Fruit fly (Drosophila melanogaster) whole organism, embryonic: ENCODE results near the gene CG17906.
A peak's percentile ranks its signal among the peaks of the same experiment; 100 is the strongest.

ENCODE experiments used
- Bteb2 ChIP-seq: fragments of 200-800 bp; sonication (Bioruptor generic); optimal IDR thresholded peaks from 2 replicates; lab custom pipeline; 2016; ENCODE audit warnings: missing biosample characterization, missing genetic modification characterization
- CG10565 ChIP-seq: fragments of 200-800 bp; sonication (Bioruptor generic); optimal IDR thresholded peaks from 3 replicates; lab custom pipeline; 2016; ENCODE audit warnings: missing biosample characterization, mild to moderate bottlenecking, missing genetic modification characterization
- CG12744 ChIP-seq: fragments of 200-800 bp; sonication (Bioruptor generic); optimal IDR thresholded peaks from 2 replicates; lab custom pipeline; 2016; ENCODE audit warnings: missing biosample characterization, missing genetic modification characterization
- CG13424 ChIP-seq: fragments of 200-800 bp; sonication (Bioruptor generic); optimal IDR thresholded peaks from 2 replicates; lab custom pipeline; 2019; ENCODE audit warnings: missing biosample characterization, mild to moderate bottlenecking, missing genetic modification characterization, moderate library complexity
- CG14441 ChIP-seq: fragments of 200-800 bp; sonication (Bioruptor generic); IDR thresholded peaks from 2 replicates; pipeline ENCODE4 v1.3.6; 2022; ENCODE audit warnings: missing biosample characterization, missing genetic modification characterization
- CG16813 ChIP-seq: fragments of 200-800 bp; sonication (Bioruptor generic); IDR thresholded peaks from 3 replicates; pipeline ENCODE4 v1.3.6; 2022; ENCODE audit warnings: missing biosample characterization, missing genetic modification characterization; ENCODE audit not compliant: partially characterized antibody
- CG16863 ChIP-seq: fragments of 200-800 bp; sonication (Bioruptor generic); optimal IDR thresholded peaks from 3 replicates; lab custom pipeline; 2016; ENCODE audit warnings: missing biosample characterization, missing genetic modification characterization
- CG17802 ChIP-seq: fragments of 200-800 bp; sonication (Bioruptor generic); optimal IDR thresholded peaks from 2 replicates; lab custom pipeline; 2018; ENCODE audit warnings: missing biosample characterization, mild to moderate bottlenecking, missing genetic modification characterization, moderate library complexity
- CG1832 ChIP-seq: fragments of 200-800 bp; sonication (Bioruptor generic); optimal IDR thresholded peaks from 2 replicates; lab custom pipeline; 2017; ENCODE audit warnings: missing biosample characterization, mild to moderate bottlenecking, missing genetic modification characterization, inconsistent platforms
- CG18599 ChIP-seq: fragments of 200-800 bp; sonication (Bioruptor generic); optimal IDR thresholded peaks from 3 replicates; lab custom pipeline; 2017; ENCODE audit warnings: missing biosample characterization, missing genetic modification characterization, mild to moderate bottlenecking, moderate library complexity, missing genetic modification reagents
- CG2120 ChIP-seq: fragments of 200-800 bp; sonication (Bioruptor generic); optimal IDR thresholded peaks from 3 replicates; lab custom pipeline; 2016; ENCODE audit warnings: missing biosample characterization, missing genetic modification characterization
- CG30020 ChIP-seq: fragments of 200-800 bp; optimal IDR thresholded peaks from 2 replicates; lab custom pipeline; 2019; ENCODE audit warnings: missing biosample characterization, mild to moderate bottlenecking, missing genetic modification characterization, moderate library complexity
- CG32532 ChIP-seq: fragments of 200-800 bp; sonication (Bioruptor generic); IDR thresholded peaks from 2 replicates; pipeline ENCODE4 v1.3.6; 2022; ENCODE audit warnings: missing biosample characterization, missing genetic modification characterization
- CG3281 ChIP-seq: fragments of 200-800 bp; sonication (Bioruptor generic); optimal IDR thresholded peaks from 3 replicates; lab custom pipeline; 2017; ENCODE audit warnings: missing biosample characterization, mild to moderate bottlenecking, missing genetic modification characterization
- CG3407 ChIP-seq: fragments of 200-800 bp; sonication (Bioruptor generic); optimal IDR thresholded peaks from 2 replicates; lab custom pipeline; 2018; ENCODE audit warnings: missing biosample characterization, mild to moderate bottlenecking, missing genetic modification characterization
- CG3726 ChIP-seq: fragments of 200-800 bp; sonication (Bioruptor generic); IDR thresholded peaks from 3 replicates; pipeline ENCODE4, ENCODE4 v1.3.6; 2022; ENCODE audit warnings: missing biosample characterization, missing genetic modification characterization
- CG43689 ChIP-seq: fragments of 200-800 bp; sonication (Bioruptor generic); IDR thresholded peaks from 2 replicates; pipeline ENCODE4 v1.3.6; 2022; ENCODE audit warnings: missing biosample characterization, missing genetic modification characterization
- CG4730 ChIP-seq: fragments of 200-800 bp; sonication (Bioruptor generic); IDR thresholded peaks from 2 replicates; pipeline ENCODE4 v1.3.6; 2022; ENCODE audit warnings: missing biosample characterization, missing genetic modification characterization
- CG4854 ChIP-seq: fragments of 200-800 bp; sonication (Bioruptor generic); optimal IDR thresholded peaks from 2 replicates; lab custom pipeline; 2016; ENCODE audit warnings: missing biosample characterization, missing genetic modification characterization, inconsistent platforms
- CG7372 ChIP-seq: fragments of 200-800 bp; sonication (Bioruptor generic); IDR thresholded peaks from 2 replicates; pipeline ENCODE4 v1.3.6; 2022; ENCODE audit warnings: missing biosample characterization, missing genetic modification characterization
- CG9609 ChIP-seq: fragments of 200-800 bp; sonication (Bioruptor generic); optimal IDR thresholded peaks from 3 replicates; lab custom pipeline; 2016; ENCODE audit warnings: missing biosample characterization, missing genetic modification characterization
- CTCF ChIP-seq: fragments of 200-800 bp; sonication (Bioruptor generic); optimal IDR thresholded peaks from 2 replicates; lab custom pipeline; 2017; ENCODE audit warnings: missing biosample characterization, mild to moderate bottlenecking, missing genetic modification characterization, moderate library complexity
- Chrac-16 ChIP-seq: fragments of 200-800 bp; sonication (Bioruptor generic); optimal IDR thresholded peaks from 3 replicates; lab custom pipeline; 2016; ENCODE audit warnings: missing biosample characterization, missing genetic modification characterization
- Dfd ChIP-seq, 2 experiments: fragments of >200 bp; optimal IDR thresholded peaks; 2 replicates each; lab custom pipeline; 2017; ENCODE audit warnings: missing biosample characterization in 2 of 2, missing genetic modification characterization in 2 of 2
- Dip2 ChIP-seq: fragments of 200-800 bp; sonication (Bioruptor generic); IDR thresholded peaks from 2 replicates; pipeline ENCODE4 v1.3.6; 2022; ENCODE audit warnings: missing biosample characterization, missing genetic modification characterization
- Elba2 ChIP-seq: fragments of 200-800 bp; sonication (Bioruptor generic); optimal IDR thresholded peaks from 3 replicates; lab custom pipeline; 2016; ENCODE audit warnings: missing biosample characterization, missing genetic modification characterization
- Hmr ChIP-seq: fragments of 200-800 bp; sonication (Bioruptor generic); optimal IDR thresholded peaks from 3 replicates; lab custom pipeline; 2017; ENCODE audit warnings: mild to moderate bottlenecking, missing biosample characterization, missing genetic modification reagents, missing genetic modification characterization
- Lpt ChIP-seq: fragments of >200 bp; optimal IDR thresholded peaks from 2 replicates; lab custom pipeline; 2018; ENCODE audit warnings: missing biosample characterization, missing genetic modification characterization
- MBD-R2 ChIP-seq: fragments of 200-800 bp; sonication (Bioruptor generic); IDR thresholded peaks from 2 replicates; pipeline ENCODE4 v1.3.6; 2022; ENCODE audit warnings: missing biosample characterization, missing genetic modification characterization
- MESR4 ChIP-seq: fragments of 200-800 bp; sonication (Bioruptor generic); optimal IDR thresholded peaks from 2 replicates; lab custom pipeline; 2018; ENCODE audit warnings: missing biosample characterization, mild to moderate bottlenecking, missing genetic modification characterization, moderate library complexity
- Nf-YB ChIP-seq: fragments of 200-800 bp; sonication (Bioruptor generic); optimal IDR thresholded peaks from 3 replicates; lab custom pipeline; 2019; ENCODE audit warnings: missing biosample characterization, mild to moderate bottlenecking, missing genetic modification characterization, moderate library complexity
- Oaz ChIP-seq: fragments of 200-800 bp; sonication (Bioruptor generic); IDR thresholded peaks from 2 replicates; pipeline ENCODE4 v1.3.6; 2022; ENCODE audit warnings: missing biosample characterization, missing genetic modification characterization
- Ptx1 ChIP-seq: fragments of 200-800 bp; sonication (Bioruptor generic); IDR thresholded peaks from 2 replicates; pipeline ENCODE4 v1.3.6; 2022; ENCODE audit warnings: missing biosample characterization, missing genetic modification characterization
- Sox102F ChIP-seq: fragments of 200-800 bp; sonication (Bioruptor generic); optimal IDR thresholded peaks from 2 replicates; lab custom pipeline; 2018; ENCODE audit warnings: missing biosample characterization, mild to moderate bottlenecking, missing genetic modification characterization, moderate library complexity
- Tbp ChIP-seq: fragments of >200 bp; optimal IDR thresholded peaks from 2 replicates; lab custom pipeline; 2018; ENCODE audit warnings: missing biosample characterization, missing genetic modification characterization
- YL-1 ChIP-seq: fragments of 200-800 bp; sonication (Bioruptor generic); optimal IDR thresholded peaks from 3 replicates; lab custom pipeline; 2017; ENCODE audit warnings: missing biosample characterization, mild to moderate bottlenecking, missing genetic modification characterization
- ab ChIP-seq: fragments of 200-800 bp; sonication (Bioruptor generic); optimal IDR thresholded peaks from 2 replicates; lab custom pipeline; 2016; ENCODE audit warnings: missing biosample characterization, missing genetic modification characterization
- bbx ChIP-seq: fragments of 200-800 bp; sonication (Bioruptor generic); IDR thresholded peaks from 2 replicates; pipeline ENCODE4 v1.3.6; 2022; ENCODE audit warnings: missing biosample characterization, missing genetic modification characterization; ENCODE audit not compliant: partially characterized antibody
- bsh ChIP-seq, 2 experiments: fragments of 200-800 bp; sonication (Bioruptor generic); optimal IDR thresholded peaks; 2 replicates each; lab custom pipeline; 2017 to 2018; ENCODE audit warnings: mild to moderate bottlenecking in 2 of 2, missing biosample characterization in 2 of 2, missing genetic modification characterization in 2 of 2, moderate library complexity in 1 of 2
- dmrt99B ChIP-seq: fragments of 200-800 bp; sonication (Bioruptor generic); optimal IDR thresholded peaks from 2 replicates; lab custom pipeline; 2018; ENCODE audit warnings: missing biosample characterization, mild to moderate bottlenecking, missing genetic modification characterization, moderate library complexity
- emc ChIP-seq: fragments of 200-800 bp; sonication (Bioruptor generic); optimal IDR thresholded peaks from 2 replicates; lab custom pipeline; 2016; ENCODE audit warnings: missing biosample characterization, missing genetic modification characterization
- fru ChIP-seq: fragments of >200 bp; optimal IDR thresholded peaks from 2 replicates; lab custom pipeline; 2017
- ind ChIP-seq: fragments of 200-800 bp; sonication (Bioruptor generic); optimal IDR thresholded peaks from 3 replicates; lab custom pipeline; 2016; ENCODE audit warnings: missing biosample characterization, missing genetic modification characterization
- lmd ChIP-seq: fragments of 200-800 bp; sonication (Bioruptor generic); IDR thresholded peaks from 2 replicates; pipeline ENCODE4 v1.3.6; 2022; ENCODE audit warnings: missing biosample characterization, missing genetic modification characterization
- luna ChIP-seq: fragments of 200-800 bp; sonication (Bioruptor generic); optimal IDR thresholded peaks from 2 replicates; lab custom pipeline; 2016; ENCODE audit warnings: missing biosample characterization, missing genetic modification characterization
- otp ChIP-seq: fragments of 200-800 bp; sonication (Bioruptor generic); IDR thresholded peaks from 3 replicates; pipeline ENCODE4, ENCODE4 v1.3.6; 2022; ENCODE audit warnings: missing biosample characterization, missing genetic modification characterization
- pnt ChIP-seq: fragments of 200-800 bp; sonication (Bioruptor generic); optimal IDR thresholded peaks from 3 replicates; lab custom pipeline; 2016; ENCODE audit warnings: missing biosample characterization, missing genetic modification characterization
- stwl ChIP-seq: fragments of 200-800 bp; sonication (Bioruptor generic); optimal IDR thresholded peaks from 3 replicates; lab custom pipeline; 2018; ENCODE audit warnings: missing biosample characterization, mild to moderate bottlenecking, missing genetic modification characterization, moderate library complexity
- trh ChIP-seq: fragments of 200-800 bp; sonication (Bioruptor generic); optimal IDR thresholded peaks from 2 replicates; lab custom pipeline; 2016; ENCODE audit warnings: missing biosample characterization, missing genetic modification characterization
- vvl ChIP-seq: fragments of 200-800 bp; sonication (Bioruptor generic); IDR thresholded peaks from 2 replicates; pipeline ENCODE4 v1.3.6; 2022; ENCODE audit warnings: missing biosample characterization, missing genetic modification characterization
- zen ChIP-seq: fragments of 200-800 bp; sonication (Bioruptor generic); optimal IDR thresholded peaks from 3 replicates; lab custom pipeline; 2018; ENCODE audit warnings: missing biosample characterization, mild to moderate bottlenecking, missing genetic modification characterization, moderate library complexity
- zfh2 ChIP-seq: fragments of 200-800 bp; sonication (Bioruptor generic); optimal IDR thresholded peaks from 2 replicates; lab custom pipeline; 2016; ENCODE audit warnings: missing biosample characterization, missing genetic modification characterization

CG17906 gene

dm6 chr2L:8997285-8997684, 3.1 kb downstream of the CG17906 start, which contains the start of the genes alien and CG18661 (continued):
- TF ChIP-seq emc (GFP tag; lab: Kevin White, UChicago) (peak; percentile 49), Dfd (GFP tag; optimal IDR thresholded peaks at IDR 0.05; lab: Kevin White, UChicago) (no peak), Nf-YB (GFP tag; lab: Kevin White, UChicago) (peak; percentile 12), CG9609 (GFP tag; lab: Kevin White, UChicago) (peak; percentile 77), CG30020 (peak; percentile 61), zfh2 (GFP tag; lab: Kevin White, UChicago) (peak; percentile 94), CG3407 (no peak), Oaz (GFP tag; lab: Robert Waterston, UW) (peak; percentile 95), CG16813 (GFP tag; lab: Robert Waterston, UW) (peak; percentile 72), CG32532 (GFP tag; lab: Robert Waterston, UW) (peak; percentile 92), CG4730 (GFP tag; lab: Robert Waterston, UW) (peak; percentile 83), zen (peak; percentile 66), Bteb2 (peak; percentile 67), Hmr (peak; percentile 83), vvl (GFP tag; lab: Robert Waterston, UW) (peak; percentile 92), CG18599 (peak; percentile 67), CG16863 (GFP tag; lab: Kevin White, UChicago) (peak; percentile 40), pnt (GFP tag; lab: Kevin White, UChicago) (peak; percentile 97), fru (lab: Kevin White, UChicago) (no peak), Chrac-16 (GFP tag; lab: Kevin White, UChicago) (peak; percentile 71), CG4854 (GFP tag; lab: Kevin White, UChicago) (peak; percentile 59), dmrt99B (peak; percentile 76), CG14441 (GFP tag; lab: Robert Waterston, UW) (peak; percentile 91), Lpt (no peak), Ptx1 (GFP tag; lab: Robert Waterston, UW) (peak; percentile 92), Tbp (GFP tag; lab: Kevin White, UChicago) (no peak), Elba2 (GFP tag; lab: Kevin White, UChicago) (peak; percentile 41), ab (GFP tag; lab: Kevin White, UChicago) (peak; percentile 43), lmd (GFP tag; lab: Robert Waterston, UW) (peak; percentile 91), luna (GFP tag; lab: Kevin White, UChicago) (peak; percentile 94), MBD-R2 (GFP tag; lab: Robert Waterston, UW) (peak; percentile 99), CG43689 (GFP tag; lab: Robert Waterston, UW) (peak; percentile 55; the same call in 1 of the 2 replicates), otp (GFP tag; lab: Robert Waterston, UW) (peak; percentile 90), CG13424 (tag; lab: Kevin White, UChicago) (peak; percentile 74), bbx (GFP tag; lab: Robert Waterston, UW) (peak; percentile 23; the same call in 1 of the 2 replicates), Sox102F (GFP tag; lab: Kevin White, UChicago) (peak; percentile 94), CG7372 (GFP tag; lab: Robert Waterston, UW) (peak; percentile 96), CTCF (peak; percentile 44), CG2120 (GFP tag; lab: Kevin White, UChicago) (peak; percentile 90), MESR4 (peak; percentile 21), bsh (GFP tag; optimal IDR thresholded peaks at IDR 0.05; lab: Kevin White, UChicago) (peak in 1 of 2 experiments; percentile 59), trh (peak; percentile 91), CG3726 (GFP tag; lab: Robert Waterston, UW) (peak; percentile 95; the same call in 1 of the 3 replicates), CG17802 (peak; percentile 9), Dip2 (GFP tag; lab: Robert Waterston, UW) (no peak), ind (GFP tag; lab: Kevin White, UChicago) (peak; percentile 79), CG10565 (GFP tag; lab: Kevin White, UChicago) (no peak), CG12744 (GFP tag; lab: Kevin White, UChicago) (peak; percentile 91), YL-1 (GFP tag; lab: Kevin White, UChicago) (peak; percentile 52), CG3281 (GFP tag; lab: Kevin White, UChicago) (peak; percentile 35), stwl (tag; lab: Kevin White, UChicago) (peak; percentile 98), CG1832 (GFP tag; lab: Kevin White, UChicago) (no peak)
